Worm (Caenorhabditis elegans) whole organism, midembryonic: ENCODE data around the gene F55B11.7.

ENCODE experiments used
- T22C8.4 ChIP-seq: fragments of 200-800 bp; sonication (Bioruptor generic); IDR thresholded peaks from 2 replicates; pipeline ENCODE4 v1.3.6; 2022; ENCODE audit warnings: missing genetic modification characterization, missing compliant biosample characterization
- cog-1 ChIP-seq: sonication (generic microtip); optimal IDR thresholded peaks from 2 replicates; lab custom pipeline; 2016; ENCODE audit warnings: missing genetic modification characterization, missing compliant biosample characterization
- flt-1 ChIP-seq: fragments of 200-800 bp; sonication (Bioruptor generic); IDR thresholded peaks from 2 replicates; pipeline ENCODE4 v1.3.6; 2022; ENCODE audit warnings: missing genetic modification characterization, missing compliant biosample characterization
- klf-2 ChIP-seq: fragments of 200-800 bp; sonication (Bioruptor generic); conservative IDR thresholded peaks from 2 replicates; pipeline ENCODE4 v1.3.6; 2022; ENCODE audit warnings: missing genetic modification reagents, missing genetic modification characterization, missing compliant biosample characterization
- med-1 ChIP-seq: sonication (generic microtip); optimal IDR thresholded peaks from 2 replicates; lab custom pipeline; 2017; ENCODE audit warnings: missing genetic modification characterization, mild to moderate bottlenecking, missing compliant biosample characterization, antibody characterized with exemption, missing genetic modification reagents; ENCODE audit not compliant: insufficient read depth
- ref-1 ChIP-seq: fragments of 200-800 bp; sonication (Bioruptor generic); conservative IDR thresholded peaks from 2 replicates; pipeline ENCODE4 v1.3.6; 2022; ENCODE audit warnings: missing genetic modification reagents, missing genetic modification characterization, missing compliant biosample characterization
- tab-1 ChIP-seq: fragments of 200-800 bp; sonication (Bioruptor generic); IDR thresholded peaks from 2 replicates; pipeline ENCODE4 v1.3.6; 2022; ENCODE audit warnings: missing genetic modification characterization, missing compliant biosample characterization
- ztf-23 ChIP-seq: fragments of 200-800 bp; sonication (Bioruptor generic); IDR thresholded peaks from 2 replicates; pipeline ENCODE4 v1.3.6; 2022; ENCODE audit warnings: missing genetic modification reagents, missing genetic modification characterization, missing compliant biosample characterization
- ztf-29 ChIP-seq: fragments of 200-800 bp; sonication (Bioruptor generic); IDR thresholded peaks from 2 replicates; pipeline ENCODE4 v1.3.6; 2022; ENCODE audit warnings: missing genetic modification reagents, missing genetic modification characterization, missing compliant biosample characterization

Gene F55B11.7

DNA sequence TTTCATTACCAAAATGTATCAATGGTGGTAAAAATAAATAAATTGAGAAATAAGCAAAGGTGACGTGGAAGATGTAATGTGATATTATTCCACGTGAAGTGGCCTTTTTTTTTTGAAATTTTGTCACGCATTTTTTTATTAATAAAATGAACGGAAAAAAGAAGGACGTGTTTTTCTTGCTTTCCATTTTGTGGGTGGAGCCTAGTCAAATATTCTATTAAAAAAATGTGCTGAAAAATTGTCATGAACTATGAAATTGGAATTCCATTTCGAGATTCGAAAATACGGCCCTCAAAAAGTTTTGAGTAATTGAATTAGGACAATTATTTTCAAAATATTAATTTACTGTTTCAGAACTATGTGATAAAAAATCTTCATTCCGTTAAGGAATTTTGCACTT lies at the start of gene F55B11.7:
Gene F55B11.7, minus strand, starts transcription at position 101 of the 400 bp plus-strand sequence.
- TF ChIP-seq ztf-29 (no peak), flt-1 (GFP tag; lab: Robert Waterston, UW) (no peak), cog-1 (no peak), ztf-23 (GFP tag; lab: Robert Waterston, UW) (no peak), T22C8.4 (GFP tag; lab: Robert Waterston, UW) (no peak), med-1 (no peak), klf-2 (GFP tag; lab: Robert Waterston, UW) (no peak), ref-1 (no peak), tab-1 (no peak)

ce11 chrIV:14469013-14469412 lies 47.2 kb upstream of the F55B11.7 start:
- TF ChIP-seq med-1: no peak
- no peak for TF ChIP-seq ztf-23 (GFP tag; lab: Robert Waterston, UW)
- no peak for TF ChIP-seq ztf-29
- no peak for TF ChIP-seq ref-1
- no peak for TF ChIP-seq cog-1

ce11 chrIV:14466837-14467236 lies 45.0 kb upstream of the F55B11.7 start:
- TF ChIP-seq flt-1 (GFP tag; lab: Robert Waterston, UW) (no peak), med-1 (no peak)

DNA sequence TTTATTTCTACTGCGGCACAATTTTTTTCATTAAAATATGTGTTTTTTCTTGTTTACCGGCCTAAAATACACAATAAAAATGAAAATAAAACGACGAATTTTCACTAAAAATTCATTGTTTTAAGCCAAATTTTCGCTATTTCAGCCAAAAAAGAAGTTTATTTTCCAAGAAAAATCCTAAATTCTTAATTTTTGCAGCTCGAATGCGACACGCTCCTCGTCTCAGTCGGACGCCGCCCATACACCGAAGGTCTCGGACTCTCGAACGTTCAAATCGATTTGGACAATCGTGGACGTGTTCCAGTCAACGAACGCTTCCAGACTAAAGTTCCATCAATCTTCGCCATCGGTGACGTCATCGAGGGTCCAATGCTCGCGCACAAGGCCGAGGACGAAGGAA lies 44.2 kb upstream of the F55B11.7 start:
- TF ChIP-seq T22C8.4 (GFP tag; lab: Robert Waterston, UW): no peak
- no peak for TF ChIP-seq ztf-23 (GFP tag; lab: Robert Waterston, UW)
- no peak for TF ChIP-seq flt-1 (GFP tag; lab: Robert Waterston, UW)
- TF ChIP-seq cog-1: no peak
- no peak for TF ChIP-seq med-1
- TF ChIP-seq ref-1: no peak
- TF ChIP-seq klf-2 (GFP tag; lab: Robert Waterston, UW): no peak
- no peak for TF ChIP-seq ztf-29
- TF ChIP-seq tab-1: no peak

ce11 chrIV:14464065-14464567 lies 42.3 kb upstream of the F55B11.7 start, which contains the start of gene dld-1:
TSS of gene dld-1 (plus strand) at chrIV:14464517.
- TF ChIP-seq ztf-29 (peak; percentile 36; the same call in 1 of the 2 replicates), med-1 (no peak), flt-1 (GFP tag; lab: Robert Waterston, UW) (peak; percentile 43; the same call in 1 of the 2 replicates), ref-1 (no peak), tab-1 (no peak), cog-1 (peak; percentile 70), ztf-23 (GFP tag; lab: Robert Waterston, UW) (0 out of 2 replicates have a peak, but pooled peaks have one; percentile 49), klf-2 (GFP tag; lab: Robert Waterston, UW) (no peak; the same call in 1 of the 2 replicates), T22C8.4 (GFP tag; lab: Robert Waterston, UW) (peak; percentile 32; the same call in 1 of the 2 replicates)

DNA sequence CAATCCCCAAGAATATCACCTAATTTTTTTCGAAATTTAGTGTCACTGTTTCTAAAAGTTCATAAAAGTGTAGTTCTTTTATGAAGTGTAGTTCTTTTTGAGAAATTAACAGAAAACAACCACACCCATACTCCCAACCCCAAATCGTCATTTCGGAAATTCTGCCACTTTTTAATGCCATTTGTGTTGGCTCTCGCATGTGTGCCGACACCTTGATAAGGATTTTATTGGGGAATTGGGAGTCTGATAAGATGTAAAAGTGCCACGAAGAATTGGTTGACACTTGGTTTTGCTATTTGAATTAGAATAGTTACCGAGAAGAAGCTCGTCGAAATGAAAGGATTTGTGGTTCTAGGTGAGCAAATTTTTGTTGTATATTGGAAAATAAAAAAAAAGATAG lies 34.8 kb upstream of the F55B11.7 start, which contains the start of gene nspg-9:
Gene nspg-9, plus strand, starts transcription at position 234 of the 400 bp plus-strand sequence.
- TF ChIP-seq ztf-29 (no peak), flt-1 (GFP tag; lab: Robert Waterston, UW) (no peak), tab-1 (no peak), T22C8.4 (GFP tag; lab: Robert Waterston, UW) (no peak), cog-1 (no peak)

- TF ChIP-seq flt-1 (GFP tag; lab: Robert Waterston, UW) (no peak), T22C8.4 (GFP tag; lab: Robert Waterston, UW) (no peak), ref-1 (no peak), tab-1 (no peak), cog-1 (no peak), med-1 (no peak), klf-2 (GFP tag; lab: Robert Waterston, UW) (no peak), ztf-23 (GFP tag; lab: Robert Waterston, UW) (no peak), ztf-29 (no peak)
These were observed 23.5 kb upstream of the F55B11.7 start for ce11 chrIV:14445191-14445795.

DNA sequence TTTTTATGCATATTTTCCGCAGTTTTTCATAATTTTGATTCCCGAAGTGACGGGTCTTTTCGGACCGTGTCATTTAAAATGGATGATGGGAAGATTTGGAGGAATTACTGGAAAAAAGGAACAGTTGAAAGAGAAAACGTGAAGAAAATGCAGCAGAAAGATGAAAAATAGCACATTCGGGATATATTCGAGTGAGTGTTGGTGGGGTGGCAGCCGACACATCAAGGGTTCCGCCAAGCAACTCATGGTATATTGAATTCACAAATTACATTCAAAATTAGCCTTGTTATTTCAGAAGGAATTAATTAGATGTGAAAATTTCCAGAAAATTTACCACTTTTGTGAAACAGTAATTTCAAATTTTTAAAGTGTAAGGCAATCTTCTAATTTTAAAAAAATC lies 22.2 kb upstream of the F55B11.7 start, which contains the start of gene tra-3:
Gene tra-3, minus strand, starts transcription at position 107 of the 400 bp plus-strand sequence.
- TF ChIP-seq ztf-23 (GFP tag; lab: Robert Waterston, UW): no peak
- no peak for TF ChIP-seq T22C8.4 (GFP tag; lab: Robert Waterston, UW)
- TF ChIP-seq med-1: no peak
- TF ChIP-seq ztf-29: no peak
- no peak for TF ChIP-seq ref-1
- no peak for TF ChIP-seq flt-1 (GFP tag; lab: Robert Waterston, UW)
- no peak for TF ChIP-seq klf-2 (GFP tag; lab: Robert Waterston, UW)
- no peak for TF ChIP-seq cog-1
- no peak for TF ChIP-seq tab-1

- TF ChIP-seq flt-1 (GFP tag; lab: Robert Waterston, UW): no peak
- TF ChIP-seq klf-2 (GFP tag; lab: Robert Waterston, UW): no peak
- TF ChIP-seq med-1: no peak
- TF ChIP-seq tab-1: no peak
- TF ChIP-seq ztf-29: no peak
- TF ChIP-seq cog-1: no peak
- TF ChIP-seq ztf-23 (GFP tag; lab: Robert Waterston, UW): no peak
- no peak for TF ChIP-seq T22C8.4 (GFP tag; lab: Robert Waterston, UW)
- TF ChIP-seq ref-1: no peak
These were observed 15.6 kb upstream of the F55B11.7 start for ce11 chrIV:14437391-14437790.

- no peak for TF ChIP-seq klf-2 (GFP tag; lab: Robert Waterston, UW)
- no peak for TF ChIP-seq ref-1
- no peak for TF ChIP-seq flt-1 (GFP tag; lab: Robert Waterston, UW)
- TF ChIP-seq ztf-29: no peak
- no peak for TF ChIP-seq cog-1
- no peak for TF ChIP-seq tab-1
- TF ChIP-seq T22C8.4 (GFP tag; lab: Robert Waterston, UW): no peak
- no peak for TF ChIP-seq med-1
- no peak for TF ChIP-seq ztf-23 (GFP tag; lab: Robert Waterston, UW)
These were observed 14.1 kb upstream of the F55B11.7 start for ce11 chrIV:14435902-14436301.

DNA sequence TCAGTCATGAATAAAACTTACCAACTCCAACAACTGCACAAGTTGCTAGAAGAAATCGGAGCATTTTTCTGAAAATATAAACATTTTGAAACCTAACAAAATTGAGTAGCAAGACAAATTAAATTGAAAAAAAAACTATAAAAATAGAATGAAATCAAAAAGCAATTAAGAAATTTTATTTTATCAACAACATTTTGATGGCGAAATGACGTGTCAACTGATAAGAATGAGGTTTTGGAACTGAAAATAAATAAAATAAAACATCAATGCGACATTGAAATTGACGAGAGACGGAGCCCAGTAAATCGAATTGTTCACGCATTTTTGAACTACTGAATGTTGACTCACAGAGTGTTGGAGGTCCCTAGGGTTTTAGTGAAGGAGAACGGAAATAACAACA lies 9.0 kb upstream of the F55B11.7 start, which contains the start of gene F55B11.4:
Gene F55B11.4, minus strand, starts transcription at position 68 of the 400 bp plus-strand sequence.
- TF ChIP-seq ztf-29 (no peak), flt-1 (GFP tag; lab: Robert Waterston, UW) (no peak), ref-1 (no peak), med-1 (no peak), tab-1 (no peak), klf-2 (GFP tag; lab: Robert Waterston, UW) (no peak), cog-1 (no peak), ztf-23 (GFP tag; lab: Robert Waterston, UW) (no peak), T22C8.4 (GFP tag; lab: Robert Waterston, UW) (no peak)
